Fruit fly (Drosophila melanogaster): Measurements from ENCODE around the gene Pgd.

DNA sequence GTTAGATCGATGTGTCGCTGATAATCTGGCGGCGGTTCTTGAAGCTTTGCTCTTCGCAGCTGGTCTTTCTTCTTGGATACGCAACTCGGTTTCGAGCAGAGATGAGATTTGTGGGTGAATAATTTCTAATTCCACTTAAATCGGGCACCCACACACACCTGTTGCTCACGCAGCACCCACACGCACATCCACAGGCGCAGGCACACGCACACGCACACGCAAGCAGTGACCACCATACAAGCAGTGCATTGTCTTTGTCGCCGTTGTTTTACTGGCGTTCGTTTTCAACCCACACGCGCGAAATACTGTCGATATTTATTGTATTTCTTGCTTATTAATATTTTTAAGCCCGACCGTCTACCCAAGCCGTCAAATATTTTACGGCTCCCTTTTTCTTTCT lies 48.6 kb upstream of the Pgd start:
- TF ChIP-seq Blimp-1 (GFP tag; optimal IDR thresholded peaks at IDR 0.05) (no peak), Eip75B (GFP tag; optimal IDR thresholded peaks at IDR 0.05) (no peak), topi (GFP tag; optimal IDR thresholded peaks at IDR 0.05) (no peak), Gug (GFP tag; IDR thresholded peaks at IDR 0.05) (no peak), acj6 (GFP tag; optimal IDR thresholded peaks at IDR 0.05) (no peak), CG3032 (tag; optimal IDR thresholded peaks at IDR 0.05) (no peak), dac (GFP tag; optimal IDR thresholded peaks at IDR 0.05) (no peak), Sox14 (GFP tag; optimal IDR thresholded peaks at IDR 0.05) (peak; percentile 10), Sox102F (GFP tag; optimal IDR thresholded peaks at IDR 0.05) (no peak), cyc (GFP tag; optimal IDR thresholded peaks at IDR 0.05) (no peak), lz (GFP tag; optimal IDR thresholded peaks at IDR 0.05) (no peak)
